Fruit fly (Drosophila melanogaster): Measurements from ENCODE around the gene Arp5.

The Arp5 gene

DNA sequence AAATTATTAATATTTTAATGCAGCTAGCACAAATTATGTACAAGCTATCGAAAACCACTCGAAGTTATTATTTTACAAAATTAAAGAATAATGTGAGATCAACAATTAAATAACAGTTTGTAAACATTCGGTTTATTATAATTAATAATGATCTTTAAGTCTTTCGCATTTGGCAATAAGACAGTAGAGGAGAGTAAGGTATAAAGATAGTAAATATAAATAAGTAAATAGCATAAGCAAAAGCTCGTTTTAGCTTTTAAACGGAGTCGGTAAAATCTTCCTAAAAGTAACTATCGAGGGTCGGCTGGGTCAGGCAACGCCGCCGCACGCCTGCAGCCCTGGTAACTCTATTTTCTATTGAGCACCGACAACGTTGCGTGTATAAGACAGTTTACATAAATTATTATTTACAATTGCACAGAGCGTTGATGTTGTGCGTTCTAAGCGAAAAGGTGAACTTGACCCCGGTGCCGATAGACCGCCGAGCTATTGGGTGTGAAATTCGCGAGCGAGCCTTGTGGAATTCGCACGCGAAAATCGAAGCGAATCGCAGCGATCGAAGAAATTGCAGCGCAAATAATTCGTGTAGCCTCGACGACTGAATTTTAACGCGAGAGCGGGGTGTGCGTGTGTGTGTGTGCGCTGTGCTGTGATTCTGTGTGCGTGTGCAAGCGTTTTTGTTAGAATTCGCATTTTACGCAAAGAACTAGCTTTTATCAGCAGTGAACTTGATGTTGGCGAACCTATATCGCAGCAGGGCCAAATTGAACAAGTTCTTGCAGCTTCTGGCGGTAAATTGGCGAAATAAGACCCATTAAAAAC is 17.7 kb upstream of the Arp5 start, which contains the start of gene wrd:
TSS of gene wrd (plus strand) at position 342 of the 822 bp plus-strand sequence.
- TF ChIP-seq insv (optimal IDR thresholded peaks at IDR 0.05) (no peak), Sin3A (optimal IDR thresholded peaks at IDR 0.05) (no peak)

DNA sequence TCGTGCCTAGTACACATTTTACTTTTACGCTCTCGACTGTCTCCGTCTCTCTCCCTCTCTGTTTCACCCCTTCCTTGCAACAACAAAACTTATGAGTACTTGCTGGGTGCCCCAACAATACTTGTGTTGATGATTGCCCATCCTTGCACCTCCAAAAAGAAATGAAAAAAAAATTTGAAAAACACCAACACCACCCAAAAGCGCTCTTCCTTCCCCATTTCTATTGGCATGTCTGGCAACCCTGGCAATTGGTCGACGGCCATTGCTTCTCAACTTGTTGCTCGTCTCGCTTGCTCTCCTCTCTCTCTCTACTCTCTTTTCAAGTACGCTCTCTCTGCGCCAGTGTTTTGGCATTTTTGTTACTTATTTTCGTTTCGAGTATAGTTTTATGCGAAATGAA is 16.9 kb upstream of the Arp5 start:
- TF ChIP-seq psq (optimal IDR thresholded peaks at IDR 0.05) (no peak), insv (optimal IDR thresholded peaks at IDR 0.05) (no peak), Myc (optimal IDR thresholded peaks at IDR 0.05) (no peak), Sin3A (optimal IDR thresholded peaks at IDR 0.05) (no peak), ttk (optimal IDR thresholded peaks at IDR 0.05) (no peak), h (optimal IDR thresholded peaks at IDR 0.05) (no peak)

- no peak for TF ChIP-seq h (optimal IDR thresholded peaks at IDR 0.05)
- no peak for TF ChIP-seq insv (optimal IDR thresholded peaks at IDR 0.05)
- TF ChIP-seq Myc (optimal IDR thresholded peaks at IDR 0.05), result no peak
- TF ChIP-seq Sin3A (optimal IDR thresholded peaks at IDR 0.05), result no peak
- TF ChIP-seq psq (optimal IDR thresholded peaks at IDR 0.05), result no peak
- no peak for TF ChIP-seq ttk (optimal IDR thresholded peaks at IDR 0.05)
Observed at dm6 chr3R:18168929-18169350, 16.4 kb upstream of the Arp5 start.

- TF ChIP-seq ttk (optimal IDR thresholded peaks at IDR 0.05) (no peak), psq (optimal IDR thresholded peaks at IDR 0.05) (no peak), Sin3A (optimal IDR thresholded peaks at IDR 0.05) (no peak), h (optimal IDR thresholded peaks at IDR 0.05) (no peak), insv (optimal IDR thresholded peaks at IDR 0.05) (no peak), Myc (optimal IDR thresholded peaks at IDR 0.05) (no peak)
Observed at dm6 chr3R:18169982-18170531, 15.2 kb upstream of the Arp5 start.

dm6 chr3R:18171983-18172967 is 13.0 kb upstream of the Arp5 start:
- TF ChIP-seq insv (optimal IDR thresholded peaks at IDR 0.05) (no peak), Myc (optimal IDR thresholded peaks at IDR 0.05) (no peak)

DNA sequence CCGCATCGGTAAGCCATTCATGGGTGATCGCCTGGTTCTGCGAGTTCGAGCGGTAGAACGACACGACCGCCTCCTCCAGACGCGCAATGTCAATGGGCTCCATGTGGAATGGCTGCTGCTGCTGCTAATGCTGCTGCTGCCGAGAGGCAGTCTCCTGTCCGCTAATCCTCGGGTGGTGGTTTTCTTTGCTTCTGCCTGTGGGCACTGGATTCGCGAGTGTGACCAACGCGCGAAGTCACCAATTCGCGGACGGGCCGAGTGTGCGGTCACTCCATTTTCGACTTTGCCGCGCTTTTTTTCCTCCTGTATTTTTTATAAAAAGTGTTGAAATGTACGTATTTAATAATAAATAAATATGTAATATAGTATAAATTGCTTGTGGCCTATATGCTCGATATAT is 2.1 kb upstream of the Arp5 start, which contains the start of gene cdm:
TSS of gene cdm (minus strand) at position 236 of the 400 bp plus-strand sequence.
- TF ChIP-seq insv (optimal IDR thresholded peaks at IDR 0.05), result no peak
- no peak for TF ChIP-seq ttk (optimal IDR thresholded peaks at IDR 0.05)
- TF ChIP-seq h (optimal IDR thresholded peaks at IDR 0.05), result no peak
- no peak for TF ChIP-seq Myc (optimal IDR thresholded peaks at IDR 0.05)
- no peak for TF ChIP-seq Sin3A (optimal IDR thresholded peaks at IDR 0.05)
- TF ChIP-seq psq (optimal IDR thresholded peaks at IDR 0.05), result no peak

dm6 chr3R:18188702-18189125 is 3.4 kb downstream of the Arp5 start, which contains the start of the genes CG12321 and MED17:
Gene CG12321 (minus strand): TSS chr3R:18188707.
Gene MED17 (plus strand): TSS chr3R:18189072.
- TF ChIP-seq Myc (optimal IDR thresholded peaks at IDR 0.05) (no peak), h (optimal IDR thresholded peaks at IDR 0.05) (no peak), psq (optimal IDR thresholded peaks at IDR 0.05) (no peak), ttk (optimal IDR thresholded peaks at IDR 0.05) (no peak), insv (optimal IDR thresholded peaks at IDR 0.05) (no peak), Sin3A (optimal IDR thresholded peaks at IDR 0.05) (no peak)

- no peak for TF ChIP-seq insv (optimal IDR thresholded peaks at IDR 0.05)
- no peak for TF ChIP-seq Myc (optimal IDR thresholded peaks at IDR 0.05)
- TF ChIP-seq Sin3A (optimal IDR thresholded peaks at IDR 0.05), result no peak
- no peak for TF ChIP-seq psq (optimal IDR thresholded peaks at IDR 0.05)
- no peak for TF ChIP-seq h (optimal IDR thresholded peaks at IDR 0.05)
- TF ChIP-seq ttk (optimal IDR thresholded peaks at IDR 0.05), result no peak
Observed at dm6 chr3R:18191867-18192266, 6.6 kb downstream of the Arp5 start, which contains the start of gene CG14313. Gene CG14313 (minus strand): TSS chr3R:18191967.

DNA sequence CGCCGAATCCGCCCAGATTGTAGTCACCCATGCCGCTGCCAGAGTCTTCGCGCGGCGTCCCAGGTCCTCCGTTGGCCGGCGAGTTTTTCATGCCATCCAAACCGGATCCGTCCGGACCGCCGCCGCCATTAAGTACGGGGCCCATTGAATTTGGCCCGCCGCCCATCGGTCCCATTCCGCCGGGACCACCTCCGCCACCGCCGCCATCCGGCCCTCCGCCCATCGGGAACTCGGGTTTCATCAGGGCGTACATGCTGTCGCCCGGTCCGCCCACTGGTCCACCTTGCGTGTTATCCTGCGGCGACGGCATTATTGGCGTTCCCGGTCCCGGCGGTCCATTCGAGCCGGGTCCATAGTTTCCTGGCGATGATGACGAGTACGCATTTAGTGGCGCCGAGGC is 10.0 kb downstream of the Arp5 start:
- TF ChIP-seq ttk (optimal IDR thresholded peaks at IDR 0.05), result no peak
- TF ChIP-seq insv (optimal IDR thresholded peaks at IDR 0.05), result no peak

- TF ChIP-seq Myc (optimal IDR thresholded peaks at IDR 0.05) (no peak), psq (optimal IDR thresholded peaks at IDR 0.05) (no peak), h (optimal IDR thresholded peaks at IDR 0.05) (no peak), Sin3A (optimal IDR thresholded peaks at IDR 0.05) (no peak), ttk (optimal IDR thresholded peaks at IDR 0.05) (no peak), insv (optimal IDR thresholded peaks at IDR 0.05) (no peak)
Observed at dm6 chr3R:18196622-18196990, 11.3 kb downstream of the Arp5 start.

DNA sequence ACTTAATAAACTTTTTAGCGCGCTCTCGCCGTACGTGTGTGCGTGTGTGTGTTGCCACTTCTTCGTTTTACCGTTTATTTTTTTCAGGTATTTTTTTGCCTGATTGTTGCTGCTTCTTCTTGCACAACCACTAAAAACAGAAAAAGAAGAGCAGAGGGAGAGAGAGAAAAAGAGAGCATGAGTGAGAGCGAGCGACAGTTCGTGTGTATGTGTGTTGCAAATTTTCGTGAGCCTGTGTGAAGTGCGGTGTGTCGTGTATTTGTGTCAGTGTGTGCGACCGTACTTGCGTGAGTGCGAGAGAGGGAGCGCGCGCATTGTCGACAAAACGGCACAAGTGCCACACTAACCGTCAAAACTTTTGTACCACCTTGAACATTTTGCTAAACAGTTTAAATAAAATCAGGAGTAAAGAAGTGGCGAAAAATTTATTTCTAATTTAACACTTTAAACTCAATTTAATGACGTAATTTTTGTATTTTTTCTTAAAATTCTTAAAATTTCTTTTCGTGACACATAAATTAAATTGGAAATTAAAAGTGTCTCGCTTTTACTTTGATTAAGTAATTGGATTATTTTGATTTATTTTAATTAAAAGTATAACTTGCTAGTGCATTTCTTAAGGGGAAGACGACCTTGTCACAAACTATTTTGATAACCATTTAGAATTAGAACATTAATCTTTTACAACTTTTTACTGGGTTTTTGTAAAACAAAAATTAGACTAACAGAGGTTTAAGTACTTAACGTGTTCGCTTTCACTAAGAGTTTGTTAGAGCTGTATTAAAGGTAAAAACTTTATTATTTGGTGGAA is 11.9 kb downstream of the Arp5 start:
- no peak for TF ChIP-seq insv (optimal IDR thresholded peaks at IDR 0.05)
- no peak for TF ChIP-seq psq (optimal IDR thresholded peaks at IDR 0.05)
- no peak for TF ChIP-seq Sin3A (optimal IDR thresholded peaks at IDR 0.05)
- no peak for TF ChIP-seq Myc (optimal IDR thresholded peaks at IDR 0.05)
- no peak for TF ChIP-seq ttk (optimal IDR thresholded peaks at IDR 0.05)
- TF ChIP-seq h (optimal IDR thresholded peaks at IDR 0.05), result no peak

Measured in Kc167 (cell line).